Fruit fly (Drosophila melanogaster) whole organism, embryonic: Measurements from ENCODE around the gene h-cup.

Source experiments
- Atf3 ChIP-seq: fragments of 200-800 bp; sonication (Bioruptor generic); optimal IDR thresholded peaks from 3 replicates; lab custom pipeline; 2016; ENCODE audit warnings: missing biosample characterization, missing genetic modification characterization
- C15 ChIP-seq: fragments of 200-800 bp; sonication (Bioruptor generic); IDR thresholded peaks from 3 replicates; pipeline ENCODE4 v1.3.6; 2022; ENCODE audit warnings: missing biosample characterization, missing genetic modification characterization
- CG1024 ChIP-seq: fragments of 200-800 bp; sonication (Bioruptor generic); IDR thresholded peaks from 2 replicates; pipeline ENCODE4 v1.3.6; 2022; ENCODE audit warnings: missing biosample characterization, missing genetic modification characterization
- CG10274 ChIP-seq: fragments of 200-800 bp; sonication (Bioruptor generic); optimal IDR thresholded peaks from 3 replicates; lab custom pipeline; 2017; ENCODE audit warnings: missing biosample characterization, mild to moderate bottlenecking, missing genetic modification characterization
- CG10979 ChIP-seq: fragments of 200-800 bp; sonication (Bioruptor generic); optimal IDR thresholded peaks from 2 replicates; lab custom pipeline; 2018; ENCODE audit warnings: missing biosample characterization, mild to moderate bottlenecking, missing genetic modification characterization, moderate library complexity
- CG12391 ChIP-seq: fragments of 200-800 bp; sonication (Bioruptor generic); optimal IDR thresholded peaks from 3 replicates; lab custom pipeline; 2018; ENCODE audit warnings: missing biosample characterization, mild to moderate bottlenecking, missing genetic modification characterization, moderate library complexity
- CG15073 ChIP-seq: fragments of 200-800 bp; sonication (Bioruptor generic); optimal IDR thresholded peaks from 2 replicates; lab custom pipeline; 2016; ENCODE audit warnings: missing biosample characterization, missing genetic modification characterization
- CG1602 ChIP-seq: fragments of 200-800 bp; sonication (Bioruptor generic); optimal IDR thresholded peaks from 3 replicates; lab custom pipeline; 2016; ENCODE audit warnings: missing biosample characterization, missing genetic modification characterization
- CG17328 ChIP-seq: fragments of 200-800 bp; sonication (Bioruptor generic); IDR thresholded peaks from 2 replicates; pipeline ENCODE4 v1.3.6; 2022; ENCODE audit warnings: missing biosample characterization, missing genetic modification characterization
- CG17385 ChIP-seq: fragments of 200-800 bp; sonication (Bioruptor generic); optimal IDR thresholded peaks from 3 replicates; lab custom pipeline; 2018; ENCODE audit warnings: missing biosample characterization, mild to moderate bottlenecking, missing genetic modification characterization
- CG17612 ChIP-seq: fragments of 200-800 bp; sonication (Bioruptor generic); IDR thresholded peaks from 2 replicates; pipeline ENCODE4 v1.3.6; 2022; ENCODE audit warnings: missing biosample characterization, missing genetic modification characterization
- CG17829 ChIP-seq: fragments of 200-800 bp; optimal IDR thresholded peaks from 2 replicates; lab custom pipeline; 2019; ENCODE audit warnings: missing biosample characterization, mild to moderate bottlenecking, missing genetic modification characterization, moderate library complexity
- CG18764 ChIP-seq: fragments of 200-800 bp; sonication (Bioruptor generic); optimal IDR thresholded peaks from 3 replicates; lab custom pipeline; 2016; ENCODE audit warnings: missing biosample characterization, missing genetic modification characterization
- CG2712 ChIP-seq: fragments of 200-800 bp; optimal IDR thresholded peaks from 3 replicates; lab custom pipeline; 2019; ENCODE audit warnings: missing biosample characterization, mild to moderate bottlenecking, missing genetic modification characterization, moderate library complexity
- CG2889 ChIP-seq: fragments of 200-800 bp; sonication (Bioruptor generic); IDR thresholded peaks from 3 replicates; pipeline ENCODE4 v1.3.6; 2022; ENCODE audit warnings: missing biosample characterization, missing genetic modification characterization
- CG3281 ChIP-seq: fragments of 200-800 bp; sonication (Bioruptor generic); optimal IDR thresholded peaks from 3 replicates; lab custom pipeline; 2017; ENCODE audit warnings: missing biosample characterization, mild to moderate bottlenecking, missing genetic modification characterization
- CG33557 ChIP-seq: fragments of 200-800 bp; sonication (Bioruptor generic); optimal IDR thresholded peaks from 2 replicates; lab custom pipeline; 2019; ENCODE audit warnings: missing biosample characterization, mild to moderate bottlenecking, missing genetic modification characterization, moderate library complexity
- CG42726 ChIP-seq: fragments of 200-800 bp; sonication (Bioruptor generic); IDR thresholded peaks from 2 replicates; pipeline ENCODE4 v1.3.6; 2022; ENCODE audit warnings: missing biosample characterization, missing genetic modification characterization; ENCODE audit not compliant: partially characterized antibody
- CG4282 ChIP-seq: fragments of 200-800 bp; sonication (Bioruptor generic); optimal IDR thresholded peaks from 2 replicates; lab custom pipeline; 2016; ENCODE audit warnings: missing biosample characterization, missing genetic modification characterization
- CG6791 ChIP-seq: fragments of 200-800 bp; sonication (Bioruptor generic); IDR thresholded peaks from 3 replicates; pipeline ENCODE4 v1.3.6; 2022; ENCODE audit warnings: missing biosample characterization, missing genetic modification characterization; ENCODE audit not compliant: partially characterized antibody
- CG6813 ChIP-seq: fragments of 200-800 bp; sonication (Bioruptor generic); optimal IDR thresholded peaks from 2 replicates; lab custom pipeline; 2017; ENCODE audit warnings: missing biosample characterization, missing genetic modification characterization, mild to moderate bottlenecking, moderate library complexity, missing genetic modification reagents
- CG9215 ChIP-seq: fragments of 200-800 bp; sonication (Bioruptor generic); IDR thresholded peaks from 2 replicates; pipeline ENCODE4 v1.3.6; 2022; ENCODE audit warnings: missing biosample characterization, missing genetic modification characterization
- CTCF ChIP-seq: fragments of 200-800 bp; sonication (Bioruptor generic); optimal IDR thresholded peaks from 2 replicates; lab custom pipeline; 2017; ENCODE audit warnings: missing biosample characterization, mild to moderate bottlenecking, missing genetic modification characterization, moderate library complexity
- Chrac-16 ChIP-seq: fragments of 200-800 bp; sonication (Bioruptor generic); optimal IDR thresholded peaks from 3 replicates; lab custom pipeline; 2016; ENCODE audit warnings: missing biosample characterization, missing genetic modification characterization
- CrebB ChIP-seq: fragments of 200-800 bp; sonication (Bioruptor generic); optimal IDR thresholded peaks from 3 replicates; lab custom pipeline; 2018; ENCODE audit warnings: missing biosample characterization, mild to moderate bottlenecking, missing genetic modification characterization
- GATAe ChIP-seq: fragments of 200-800 bp; sonication (Bioruptor generic); conservative IDR thresholded peaks from 2 replicates; pipeline ENCODE4 v1.3.6; 2022; ENCODE audit warnings: missing biosample characterization, missing genetic modification characterization
- MESR4 ChIP-seq: fragments of 200-800 bp; sonication (Bioruptor generic); optimal IDR thresholded peaks from 2 replicates; lab custom pipeline; 2018; ENCODE audit warnings: missing biosample characterization, mild to moderate bottlenecking, missing genetic modification characterization, moderate library complexity
- MTF-1 ChIP-seq: fragments of 200-800 bp; sonication (Bioruptor generic); optimal IDR thresholded peaks from 2 replicates; lab custom pipeline; 2018; ENCODE audit warnings: missing biosample characterization, mild to moderate bottlenecking, missing genetic modification characterization, borderline replicate concordance
- Sox102F ChIP-seq: fragments of 200-800 bp; sonication (Bioruptor generic); optimal IDR thresholded peaks from 2 replicates; lab custom pipeline; 2018; ENCODE audit warnings: missing biosample characterization, mild to moderate bottlenecking, missing genetic modification characterization, moderate library complexity
- Trl ChIP-seq, 3 experiments: fragments of >200 bp in 2 of 3; fragments of 200-800 bp in 1 of 3; sonication (Bioruptor generic) in 1 of 3; optimal IDR thresholded peaks; 2 replicates in 1 of 3; 3 replicates in 2 of 3; lab custom pipeline; 2016 to 2017; ENCODE audit warnings: missing biosample characterization in 1 of 3, missing genetic modification characterization in 1 of 3
- bab2 ChIP-seq: fragments of 200-800 bp; sonication (Bioruptor generic); optimal IDR thresholded peaks from 2 replicates; lab custom pipeline; 2016; ENCODE audit warnings: missing biosample characterization, missing genetic modification characterization
- bcd ChIP-seq: fragments of 200-800 bp; sonication (Bioruptor generic); optimal IDR thresholded peaks from 2 replicates; lab custom pipeline; 2017; ENCODE audit warnings: missing biosample characterization, mild to moderate bottlenecking, missing genetic modification characterization
- br ChIP-seq: fragments of >200 bp; optimal IDR thresholded peaks from 2 replicates; lab custom pipeline; 2017
- chif ChIP-seq, 2 experiments: fragments of 200-800 bp; sonication (Bioruptor generic); optimal IDR thresholded peaks; 3 replicates each; lab custom pipeline; 2016; ENCODE audit warnings: missing biosample characterization in 2 of 2, missing genetic modification characterization in 2 of 2
- corto ChIP-seq: fragments of 200-800 bp; sonication (Bioruptor generic); optimal IDR thresholded peaks from 2 replicates; lab custom pipeline; 2016; ENCODE audit warnings: missing biosample characterization, mild to moderate bottlenecking, missing genetic modification characterization, moderate library complexity
- dan ChIP-seq: fragments of 200-800 bp; sonication (Bioruptor generic); IDR thresholded peaks from 2 replicates; pipeline ENCODE4 v1.3.6; 2022; ENCODE audit warnings: missing biosample characterization, missing genetic modification characterization
- dati ChIP-seq: fragments of 200-800 bp; sonication (Bioruptor generic); IDR thresholded peaks from 2 replicates; pipeline ENCODE4 v1.3.6; 2022; ENCODE audit warnings: missing biosample characterization, missing genetic modification characterization
- ems ChIP-seq: fragments of 200-800 bp; sonication (Bioruptor generic); optimal IDR thresholded peaks from 3 replicates; lab custom pipeline; 2016; ENCODE audit warnings: missing biosample characterization, missing genetic modification characterization
- en ChIP-seq: fragments of 200-800 bp; sonication (Bioruptor generic); optimal IDR thresholded peaks from 2 replicates; lab custom pipeline; 2016; ENCODE audit warnings: missing biosample characterization, missing genetic modification characterization
- grn ChIP-seq: fragments of 200-800 bp; sonication (Bioruptor generic); optimal IDR thresholded peaks from 3 replicates; lab custom pipeline; 2017; ENCODE audit warnings: missing biosample characterization, missing genetic modification characterization
- gsb ChIP-seq: fragments of 200-800 bp; sonication (Bioruptor generic); IDR thresholded peaks from 2 replicates; pipeline ENCODE4 v1.3.6; 2022; ENCODE audit warnings: missing biosample characterization, missing genetic modification characterization
- hth ChIP-seq: fragments of >200 bp; optimal IDR thresholded peaks from 2 replicates; lab custom pipeline; 2017; ENCODE audit warnings: inconsistent platforms
- jumu ChIP-seq: fragments of 200-800 bp; sonication (Bioruptor generic); optimal IDR thresholded peaks from 3 replicates; lab custom pipeline; 2016; ENCODE audit warnings: missing biosample characterization, missing genetic modification characterization
- knrl ChIP-seq: fragments of 200-800 bp; sonication (Bioruptor generic); IDR thresholded peaks from 3 replicates; pipeline ENCODE4 v1.3.6; 2022; ENCODE audit warnings: missing biosample characterization, missing genetic modification characterization; ENCODE audit not compliant: partially characterized antibody
- mam ChIP-seq: fragments of 200-800 bp; sonication (Bioruptor generic); optimal IDR thresholded peaks from 3 replicates; lab custom pipeline; 2016; ENCODE audit warnings: missing biosample characterization, missing genetic modification characterization
- slbo ChIP-seq: fragments of 200-800 bp; sonication (Bioruptor generic); IDR thresholded peaks from 2 replicates; pipeline ENCODE4 v1.3.6; 2022; ENCODE audit warnings: missing biosample characterization, missing genetic modification characterization
- sr ChIP-seq: fragments of 200-800 bp; sonication (Bioruptor generic); IDR thresholded peaks from 3 replicates; pipeline ENCODE4 v1.3.6; 2022; ENCODE audit warnings: missing biosample characterization, missing genetic modification characterization
- toy ChIP-seq: fragments of 200-800 bp; sonication (Bioruptor generic); IDR thresholded peaks from 2 replicates; pipeline ENCODE4 v1.3.6; 2022; ENCODE audit warnings: missing biosample characterization, missing genetic modification characterization
- wek ChIP-seq: fragments of 200-800 bp; sonication (Bioruptor generic); optimal IDR thresholded peaks from 3 replicates; lab custom pipeline; 2018; ENCODE audit warnings: missing biosample characterization, mild to moderate bottlenecking, missing genetic modification characterization, moderate library complexity
- wor ChIP-seq: fragments of 200-800 bp; sonication (Bioruptor generic); IDR thresholded peaks from 2 replicates; pipeline ENCODE4 v1.3.6; 2022; ENCODE audit warnings: missing biosample characterization, missing genetic modification characterization
- zen ChIP-seq: fragments of 200-800 bp; sonication (Bioruptor generic); optimal IDR thresholded peaks from 3 replicates; lab custom pipeline; 2018; ENCODE audit warnings: missing biosample characterization, mild to moderate bottlenecking, missing genetic modification characterization, moderate library complexity

The h-cup gene

dm6 chr3R:15418824-15419530, 36.2 kb upstream of the h-cup start:
- no peak for TF ChIP-seq CG15073
- TF ChIP-seq C15 (GFP tag; lab: Robert Waterston, UW), result no peak
- TF ChIP-seq grn (GFP tag; lab: Kevin White, UChicago), result no peak
- TF ChIP-seq dati (GFP tag; lab: Robert Waterston, UW), result no peak
- TF ChIP-seq bab2, result no peak
- no peak for TF ChIP-seq gsb (GFP tag; lab: Robert Waterston, UW)
- TF ChIP-seq CG42726 (GFP tag; lab: Robert Waterston, UW), result no peak
- TF ChIP-seq CTCF (GFP tag; lab: Kevin White, UChicago), result no peak
- TF ChIP-seq knrl (GFP tag; lab: Robert Waterston, UW), result no peak
- TF ChIP-seq CrebB (tag; lab: Kevin White, UChicago), result no peak
- 0 out of 2 replicates have a peak, but pooled peaks have one; percentile 44 for TF ChIP-seq CG17328
- TF ChIP-seq bcd (GFP tag; lab: Kevin White, UChicago), result peak; percentile 69
- no peak for TF ChIP-seq CG17612 (GFP tag; lab: Robert Waterston, UW)
- TF ChIP-seq Atf3 (GFP tag; lab: Kevin White, UChicago), result no peak
- no peak for TF ChIP-seq sr (GFP tag; lab: Robert Waterston, UW)
- TF ChIP-seq chif (GFP tag; optimal IDR thresholded peaks at IDR 0.05; lab: Kevin White, UChicago), result peak in 1 of 2 experiments; percentile 34
- peak; percentile 47 for TF ChIP-seq CG18764 (GFP tag; lab: Kevin White, UChicago)
- peak; percentile 89 for TF ChIP-seq CG33557
- peak; percentile 40 for TF ChIP-seq CG9215 (GFP tag; lab: Robert Waterston, UW)
- peak; percentile 92 for TF ChIP-seq CG2712 (tag; lab: Kevin White, UChicago)
- no peak for TF ChIP-seq MTF-1 (GFP tag; lab: Kevin White, UChicago)
- no peak for TF ChIP-seq mam (GFP tag; lab: Kevin White, UChicago)
- peak; percentile 93 for TF ChIP-seq CG12391 (tag; lab: Kevin White, UChicago)
- TF ChIP-seq MESR4 (GFP tag; lab: Kevin White, UChicago), result no peak
- TF ChIP-seq CG17385 (GFP tag; lab: Kevin White, UChicago), result peak; percentile 71
- TF ChIP-seq en (GFP tag; lab: Kevin White, UChicago), result no peak
- no peak for TF ChIP-seq toy (GFP tag; lab: Robert Waterston, UW)
- TF ChIP-seq wek, result no peak
- peak; percentile 90 for TF ChIP-seq CG10979 (tag; lab: Kevin White, UChicago)
- no peak for TF ChIP-seq br (lab: Kevin White, UChicago)
- TF ChIP-seq slbo (GFP tag; lab: Robert Waterston, UW), result peak; percentile 39; the same call in 1 of the 2 replicates
- TF ChIP-seq corto (GFP tag; lab: Kevin White, UChicago), result no peak
- TF ChIP-seq CG17829, result peak; percentile 88
- peak; percentile 66 for TF ChIP-seq Chrac-16 (GFP tag; lab: Kevin White, UChicago)
- TF ChIP-seq CG2889 (GFP tag; lab: Robert Waterston, UW), result no peak
- peak; percentile 77 for TF ChIP-seq Sox102F
- no peak for TF ChIP-seq wor
- TF ChIP-seq CG3281, result peak; percentile 62
- peak; percentile 26 for TF ChIP-seq CG10274
- TF ChIP-seq CG1602 (GFP tag; lab: Kevin White, UChicago), result peak; percentile 73
- TF ChIP-seq hth (lab: Kevin White, UChicago), result peak; percentile 70
- TF ChIP-seq dan (GFP tag; lab: Robert Waterston, UW), result no peak
- peak; percentile 40 for TF ChIP-seq CG6813 (GFP tag; lab: Kevin White, UChicago)
- peak; percentile 56 to 82 for TF ChIP-seq Trl (optimal IDR thresholded peaks at IDR 0.05; lab: Kevin White, UChicago)
- TF ChIP-seq Trl (GFP tag; optimal IDR thresholded peaks at IDR 0.05; lab: Kevin White, UChicago), result peak; percentile 1
- TF ChIP-seq CG4282 (GFP tag; lab: Kevin White, UChicago), result no peak
- no peak for TF ChIP-seq jumu (GFP tag; lab: Kevin White, UChicago)
- TF ChIP-seq zen (tag; lab: Kevin White, UChicago), result peak; percentile 87
- no peak for TF ChIP-seq ems
- no peak for TF ChIP-seq CG1024 (GFP tag; lab: Robert Waterston, UW)
- no peak for TF ChIP-seq GATAe (GFP tag; lab: Robert Waterston, UW)
- no peak for TF ChIP-seq CG6791 (GFP tag; lab: Robert Waterston, UW)
